Fruit fly (Drosophila melanogaster): ENCODE measurements around the gene CG7202.
A peak's percentile ranks its signal among the peaks of the same experiment; 100 is the strongest.

CG7202 gene

DNA sequence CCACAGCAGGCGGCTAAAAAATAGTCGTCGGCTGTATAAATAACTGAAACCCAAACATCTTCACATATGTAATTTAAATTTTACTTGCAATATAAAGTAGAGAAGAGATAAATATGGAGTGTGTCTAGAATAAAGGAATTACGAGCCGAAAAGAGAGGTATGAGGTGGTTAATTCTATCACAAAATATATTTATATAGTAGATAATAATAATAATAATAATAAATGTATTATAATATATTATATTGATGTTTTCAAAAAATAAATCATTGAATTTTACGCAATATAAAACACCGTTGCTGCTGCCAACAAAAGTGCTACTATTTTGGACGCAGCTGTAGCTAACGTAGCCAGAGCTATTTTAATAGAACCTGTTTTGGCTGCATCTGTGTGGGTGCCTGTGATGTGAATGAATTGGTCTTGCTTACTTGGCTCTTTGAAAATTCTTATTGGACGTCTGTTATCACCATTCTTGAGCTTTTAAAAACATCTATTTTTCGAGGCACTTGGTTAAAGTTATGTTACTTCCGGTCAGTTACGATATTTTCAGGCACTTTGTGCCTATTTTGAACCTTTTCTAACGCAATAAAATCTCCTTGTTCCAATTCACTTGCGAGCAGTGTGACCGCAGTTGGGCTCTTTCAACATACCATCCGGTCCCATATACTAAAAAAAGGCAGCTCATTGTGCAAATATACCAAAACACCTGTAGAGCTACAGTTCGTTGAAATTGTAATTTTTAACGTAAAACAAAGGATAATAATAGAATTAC is 4.5 kb upstream of the CG7202 start, which contains the start of gene Hr78 (continued):
- TF ChIP-seq Opbp (GFP tag; IDR thresholded peaks at IDR 0.05; ENCODE audit: partially characterized antibody) (0 out of 3 replicates have a peak, but pooled peaks have one; percentile 48), CG34376 (GFP tag; optimal IDR thresholded peaks at IDR 0.05) (peak; percentile 15), tgo (GFP tag; IDR thresholded peaks at IDR 0.05) (peak; percentile 60; the same call in 2 of the 3 replicates), slbo (GFP tag; IDR thresholded peaks at IDR 0.05) (peak; percentile 74), pb (GFP tag; optimal IDR thresholded peaks at IDR 0.05) (no peak), abd-A (tag; optimal IDR thresholded peaks at IDR 0.05) (no peak), pho (GFP tag; optimal IDR thresholded peaks at IDR 0.05) (no peak), CG6813 (GFP tag; optimal IDR thresholded peaks at IDR 0.05) (peak; percentile 85), tll (GFP tag; optimal IDR thresholded peaks at IDR 0.05) (no peak), Scr (GFP tag; IDR thresholded peaks at IDR 0.05; ENCODE audit: partially characterized antibody) (0 out of 2 replicates have a peak, but pooled peaks have one; percentile 12), CG13894 (tag; optimal IDR thresholded peaks at IDR 0.05) (no peak), chn (GFP tag; optimal IDR thresholded peaks at IDR 0.05) (no peak), Sox102F (GFP tag; optimal IDR thresholded peaks at IDR 0.05) (peak; percentile 81), chm (GFP tag; IDR thresholded peaks at IDR 0.05) (0 out of 2 replicates have a peak, but pooled peaks have one; percentile 29), CG8478 (optimal IDR thresholded peaks at IDR 0.05) (no peak), CG1647 (GFP tag; optimal IDR thresholded peaks at IDR 0.05) (no peak), prd (optimal IDR thresholded peaks at IDR 0.05) (no peak), prd (GFP tag; IDR thresholded peaks at IDR 0.05) (peak; percentile 77), CG10959 (GFP tag; IDR thresholded peaks at IDR 0.05) (no peak), Nf-YB (GFP tag; optimal IDR thresholded peaks at IDR 0.05) (peak; percentile 69), gem (tag; optimal IDR thresholded peaks at IDR 0.05) (peak; percentile 92), cg (GFP tag; optimal IDR thresholded peaks at IDR 0.05) (peak; percentile 86), CG10366 (GFP tag; IDR thresholded peaks at IDR 0.05) (peak; percentile 39), CG9932 (GFP tag; IDR thresholded peaks at IDR 0.05) (peak; percentile 49), gt (GFP tag; IDR thresholded peaks at IDR 0.05) (0 out of 2 replicates have a peak, but pooled peaks have one; percentile 28), fd64A (GFP tag; optimal IDR thresholded peaks at IDR 0.05) (peak; percentile 14), HLH4C (GFP tag; IDR thresholded peaks at IDR 0.05; ENCODE audit: partially characterized antibody) (no peak), CrebB (tag; optimal IDR thresholded peaks at IDR 0.05) (peak; percentile 17), CG12769 (tag; optimal IDR thresholded peaks at IDR 0.05) (no peak), hbn (GFP tag; IDR thresholded peaks at IDR 0.05; ENCODE audit: partially characterized antibody) (no peak), Dp (GFP tag; optimal IDR thresholded peaks at IDR 0.05) (no peak), CG2712 (tag; optimal IDR thresholded peaks at IDR 0.05) (peak; percentile 87), E2f2 (GFP tag; IDR thresholded peaks at IDR 0.05) (peak; percentile 44; the same call in 1 of the 2 replicates), Meics (GFP tag; optimal IDR thresholded peaks at IDR 0.05) (peak; percentile 90), CG16863 (GFP tag; optimal IDR thresholded peaks at IDR 0.05) (no peak), CG10209 (GFP tag; optimal IDR thresholded peaks at IDR 0.05) (peak; percentile 88), sr (GFP tag; IDR thresholded peaks at IDR 0.05) (no peak), eyg (GFP tag; optimal IDR thresholded peaks at IDR 0.05) (no peak), Hr3 (GFP tag; optimal IDR thresholded peaks at IDR 0.05) (peak; percentile 69), CG12744 (GFP tag; optimal IDR thresholded peaks at IDR 0.05) (no peak), CG6689 (GFP tag; IDR thresholded peaks at IDR 0.05) (peak; percentile 82), nerfin-2 (GFP tag; IDR thresholded peaks at IDR 0.05; ENCODE audit: partially characterized antibody) (no peak), CG17568 (GFP tag; optimal IDR thresholded peaks at IDR 0.05) (peak; percentile 76), ara (GFP tag; IDR thresholded peaks at IDR 0.05) (peak; percentile 55), cad (GFP tag; optimal IDR thresholded peaks at IDR 0.05) (peak; percentile 21), CG9876 (GFP tag; optimal IDR thresholded peaks at IDR 0.05) (no peak), dm (GFP tag; optimal IDR thresholded peaks at IDR 0.05) (no peak), CG4282 (GFP tag; optimal IDR thresholded peaks at IDR 0.05) (no peak), ken (GFP tag; IDR thresholded peaks at IDR 0.05) (no peak)
